Fruit fly (Drosophila melanogaster): ENCODE results near the gene Msp300.

The Msp300 gene

DNA sequence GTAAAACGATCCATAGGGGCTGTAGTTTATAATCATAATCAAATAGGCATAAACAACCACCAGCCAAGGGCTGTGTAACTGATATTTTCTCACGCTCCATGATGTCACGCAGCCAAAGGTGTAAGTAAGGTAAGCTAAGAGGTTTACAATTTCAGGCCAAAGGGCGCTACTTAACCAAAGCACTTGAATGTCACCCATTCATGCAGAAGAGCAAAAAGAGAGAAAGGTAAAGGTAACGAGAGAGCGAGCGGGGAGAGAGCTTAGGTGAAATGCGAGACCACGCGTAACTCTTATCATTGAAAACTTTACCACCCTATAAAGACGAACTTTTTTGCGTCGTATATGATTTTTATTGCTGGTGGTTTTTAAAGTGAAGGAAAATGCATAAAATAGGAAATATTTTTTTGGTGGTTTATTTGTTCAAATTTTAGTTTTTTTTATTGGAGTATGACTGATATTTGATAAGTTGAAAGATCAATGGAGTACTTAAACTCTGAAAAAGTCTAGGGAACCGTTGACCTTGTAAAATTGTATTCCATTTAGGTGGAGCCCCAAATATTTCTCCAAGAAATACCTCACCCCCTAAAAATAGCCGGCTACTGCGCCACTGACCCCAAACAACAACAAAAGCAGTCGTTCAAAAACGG is 7.1 kb downstream of the Msp300 start (continued):
- TF ChIP-seq crp (GFP tag; optimal IDR thresholded peaks at IDR 0.05): peak in 1 of 2 experiments; percentile 59
- peak; percentile 69 for TF ChIP-seq sima (GFP tag; optimal IDR thresholded peaks at IDR 0.05)
- TF ChIP-seq CG12299 (tag; optimal IDR thresholded peaks at IDR 0.05): peak; percentile 82
- TF ChIP-seq Usf (GFP tag; optimal IDR thresholded peaks at IDR 0.05): peak; percentile 94
- TF ChIP-seq br (optimal IDR thresholded peaks at IDR 0.05): no peak
- TF ChIP-seq H2.0 (GFP tag; IDR thresholded peaks at IDR 0.05): peak; percentile 88
- peak; percentile 97 for TF ChIP-seq CG3847 (GFP tag; IDR thresholded peaks at IDR 0.05)
- TF ChIP-seq CG17912 (GFP tag; optimal IDR thresholded peaks at IDR 0.05): no peak
- peak; percentile 98 for TF ChIP-seq CG9932 (GFP tag; IDR thresholded peaks at IDR 0.05)
- peak; percentile 93 for TF ChIP-seq CG11247 (GFP tag; IDR thresholded peaks at IDR 0.05)
- TF ChIP-seq Sry-δ (GFP tag; optimal IDR thresholded peaks at IDR 0.05): peak; percentile 69
- peak; percentile 91 for TF ChIP-seq CG11085 (GFP tag; IDR thresholded peaks at IDR 0.05)
- TF ChIP-seq CG12219 (GFP tag; optimal IDR thresholded peaks at IDR 0.05): peak; percentile 78
- no peak for TF ChIP-seq tna (GFP tag; IDR thresholded peaks at IDR 0.05; ENCODE audit: partially characterized antibody)
- TF ChIP-seq Elba2 (GFP tag; optimal IDR thresholded peaks at IDR 0.05): peak; percentile 12
- TF ChIP-seq CG14667 (GFP tag; IDR thresholded peaks at IDR 0.05): peak; percentile 92
- peak; percentile 91 for TF ChIP-seq CG10462 (GFP tag; optimal IDR thresholded peaks at IDR 0.05)
- TF ChIP-seq Doc3 (GFP tag; IDR thresholded peaks at IDR 0.05; ENCODE audit: partially characterized antibody): no peak
- TF ChIP-seq mirr (GFP tag; optimal IDR thresholded peaks at IDR 0.05): no peak
- TF ChIP-seq Taf1 (GFP tag; IDR thresholded peaks at IDR 0.05): peak; percentile 92
- peak; percentile 86 for TF ChIP-seq CG11093 (GFP tag; IDR thresholded peaks at IDR 0.05)
- no peak for TF ChIP-seq wek (GFP tag; optimal IDR thresholded peaks at IDR 0.05)
- TF ChIP-seq CG17829 (tag; optimal IDR thresholded peaks at IDR 0.05): peak; percentile 91
- peak; percentile 85 for TF ChIP-seq tap (tag; optimal IDR thresholded peaks at IDR 0.05)
- peak; percentile 48 for TF ChIP-seq CG7987 (GFP tag; optimal IDR thresholded peaks at IDR 0.05)
- TF ChIP-seq CG3995 (GFP tag; optimal IDR thresholded peaks at IDR 0.05): peak; percentile 79
- peak; percentile 88 for TF ChIP-seq CG6689 (GFP tag; IDR thresholded peaks at IDR 0.05)
- peak in 2 of 3 experiments; percentile 11 to 86 for TF ChIP-seq lola (GFP tag; optimal IDR thresholded peaks at IDR 0.05)
- peak; percentile 91 for TF ChIP-seq Oaz (GFP tag; IDR thresholded peaks at IDR 0.05)
- peak; percentile 89 for TF ChIP-seq CG13296 (GFP tag; optimal IDR thresholded peaks at IDR 0.05)
- peak; percentile 91 for TF ChIP-seq Hand (GFP tag; optimal IDR thresholded peaks at IDR 0.05)
- peak; percentile 97 to 98 for TF ChIP-seq chif (GFP tag; optimal IDR thresholded peaks at IDR 0.05)
- peak; percentile 98 for TF ChIP-seq pnt (GFP tag; optimal IDR thresholded peaks at IDR 0.05)
- TF ChIP-seq CG32772 (GFP tag; IDR thresholded peaks at IDR 0.05): peak; percentile 91
- peak; percentile 91 for TF ChIP-seq Mes4 (GFP tag; optimal IDR thresholded peaks at IDR 0.05)
- TF ChIP-seq Vsx1 (GFP tag; optimal IDR thresholded peaks at IDR 0.05): peak; percentile 81
- peak; percentile 92 for TF ChIP-seq ase (GFP tag; IDR thresholded peaks at IDR 0.05)
- TF ChIP-seq MESR4 (GFP tag; optimal IDR thresholded peaks at IDR 0.05): peak; percentile 24
- TF ChIP-seq odd (GFP tag; optimal IDR thresholded peaks at IDR 0.05): peak; percentile 91
- peak; percentile 98 for TF ChIP-seq Camta (GFP tag; optimal IDR thresholded peaks at IDR 0.05)
- no peak for TF ChIP-seq zf30C (GFP tag; optimal IDR thresholded peaks at IDR 0.05)
- peak; percentile 90 for TF ChIP-seq CG1233 (GFP tag; optimal IDR thresholded peaks at IDR 0.05)

Measured in whole organism, embryonic.